Worm (Caenorhabditis elegans): ENCODE results near the gene dmsr-16.

Gene dmsr-16

ce11 chrV:6778457-6778856 lies 30.4 kb downstream of the dmsr-16 start:
- no peak for TF ChIP-seq nhr-25 (tag; optimal IDR thresholded peaks at IDR 0.05)
- TF ChIP-seq nhr-43 (tag; optimal IDR thresholded peaks at IDR 0.05; ENCODE audit: poor library complexity, severe bottlenecking) = no peak
- no peak for TF ChIP-seq tbx-2 (tag; optimal IDR thresholded peaks at IDR 0.05)
- TF ChIP-seq R02D3.7 (tag; optimal IDR thresholded peaks at IDR 0.05) = no peak
- TF ChIP-seq pha-4 (tag; optimal IDR thresholded peaks at IDR 0.05) = no peak
- no peak for TF ChIP-seq unc-39 (tag; optimal IDR thresholded peaks at IDR 0.05)
- no peak for TF ChIP-seq nhr-12 (tag; optimal IDR thresholded peaks at IDR 0.05)
- no peak for TF ChIP-seq ceh-28 (tag; optimal IDR thresholded peaks at IDR 0.05)
- no peak for TF ChIP-seq nhr-28 (tag; optimal IDR thresholded peaks at IDR 0.05)
- TF ChIP-seq lsy-12 (tag; optimal IDR thresholded peaks at IDR 0.05) = no peak

- TF ChIP-seq unc-39 (tag; optimal IDR thresholded peaks at IDR 0.05) = no peak
- no peak for TF ChIP-seq aly-2 (tag; optimal IDR thresholded peaks at IDR 0.05)
- TF ChIP-seq nfya-1 (tag; optimal IDR thresholded peaks at IDR 0.05; ENCODE audit: insufficient read depth) = no peak
- TF ChIP-seq nhr-11 (tag; optimal IDR thresholded peaks at IDR 0.05) = no peak
- no peak for TF ChIP-seq skn-1 (tag; optimal IDR thresholded peaks at IDR 0.05)
- TF ChIP-seq nhr-12 (tag; optimal IDR thresholded peaks at IDR 0.05) = no peak
- TF ChIP-seq nhr-76 (tag; optimal IDR thresholded peaks at IDR 0.05) = no peak
- TF ChIP-seq fos-1 (tag; optimal IDR thresholded peaks at IDR 0.05) = no peak
- no peak for TF ChIP-seq ztf-11 (tag; optimal IDR thresholded peaks at IDR 0.05)
- no peak for TF ChIP-seq nhr-237 (tag; optimal IDR thresholded peaks at IDR 0.05)
- no peak for TF ChIP-seq eor-1 (tag; optimal IDR thresholded peaks at IDR 0.05)
- TF ChIP-seq unc-62 (GFP tag; optimal IDR thresholded peaks at IDR 0.05) = no peak
- TF ChIP-seq nhr-43 (tag; optimal IDR thresholded peaks at IDR 0.05; ENCODE audit: poor library complexity, severe bottlenecking) = no peak
- TF ChIP-seq elt-3 (tag; optimal IDR thresholded peaks at IDR 0.05) = no peak
- no peak for TF ChIP-seq nhr-67 (tag; optimal IDR thresholded peaks at IDR 0.05)
- TF ChIP-seq fkh-10 (GFP tag; optimal IDR thresholded peaks at IDR 0.05) = no peak
- no peak for TF ChIP-seq zag-1 (tag; optimal IDR thresholded peaks at IDR 0.05)
- TF ChIP-seq nhr-28 (tag; optimal IDR thresholded peaks at IDR 0.05) = no peak
- no peak for TF ChIP-seq snpc-4 (tag; optimal IDR thresholded peaks at IDR 0.05)
- no peak for TF ChIP-seq jun-1 (tag; optimal IDR thresholded peaks at IDR 0.05)
Observed at ce11 chrV:6775708-6776107, 33.2 kb downstream of the dmsr-16 start, which contains the start of gene srh-28. Gene srh-28, minus strand, starts transcription at chrV:6775808.

- no peak for TF ChIP-seq skn-1 (tag; optimal IDR thresholded peaks at IDR 0.05)
- no peak for TF ChIP-seq hmg-11 (tag; optimal IDR thresholded peaks at IDR 0.05)
- TF ChIP-seq fkh-10 (GFP tag; optimal IDR thresholded peaks at IDR 0.05) = no peak
- no peak for TF ChIP-seq unc-39 (tag; optimal IDR thresholded peaks at IDR 0.05)
- no peak for TF ChIP-seq ztf-11 (tag; optimal IDR thresholded peaks at IDR 0.05)
- TF ChIP-seq elt-3 (tag; optimal IDR thresholded peaks at IDR 0.05) = no peak
- TF ChIP-seq ZK546.5 (tag; optimal IDR thresholded peaks at IDR 0.05) = no peak
- no peak for TF ChIP-seq unc-62 (GFP tag; optimal IDR thresholded peaks at IDR 0.05)
- no peak for TF ChIP-seq ceh-9 (tag; optimal IDR thresholded peaks at IDR 0.05)
- no peak for TF ChIP-seq egl-27 (tag; optimal IDR thresholded peaks at IDR 0.05)
Observed at ce11 chrV:6773735-6774134, 35.1 kb downstream of the dmsr-16 start, which contains the start of gene ZC404.16. Gene ZC404.16, minus strand, starts transcription at chrV:6773835.

- TF ChIP-seq jun-1 (tag; optimal IDR thresholded peaks at IDR 0.05) (no peak), ceh-28 (tag; optimal IDR thresholded peaks at IDR 0.05) (no peak), nhr-25 (tag; optimal IDR thresholded peaks at IDR 0.05) (no peak), nhr-237 (tag; optimal IDR thresholded peaks at IDR 0.05) (no peak), ZK546.5 (tag; optimal IDR thresholded peaks at IDR 0.05) (no peak), pqm-1 (tag; optimal IDR thresholded peaks at IDR 0.05) (no peak), fkh-2 (tag; optimal IDR thresholded peaks at IDR 0.05) (no peak), unc-62 (GFP tag; optimal IDR thresholded peaks at IDR 0.05) (no peak), skn-1 (tag; optimal IDR thresholded peaks at IDR 0.05) (no peak), hmg-11 (tag; optimal IDR thresholded peaks at IDR 0.05) (no peak), nhr-76 (tag; optimal IDR thresholded peaks at IDR 0.05) (no peak), ceh-9 (tag; optimal IDR thresholded peaks at IDR 0.05) (no peak), nfya-1 (tag; optimal IDR thresholded peaks at IDR 0.05; ENCODE audit: insufficient read depth) (no peak), fkh-10 (GFP tag; optimal IDR thresholded peaks at IDR 0.05) (no peak), elt-3 (tag; optimal IDR thresholded peaks at IDR 0.05) (no peak), nhr-12 (tag; optimal IDR thresholded peaks at IDR 0.05) (no peak)
Observed at ce11 chrV:6771645-6772044, 37.2 kb downstream of the dmsr-16 start, which contains the start of gene srh-30. Gene srh-30, minus strand, starts transcription at chrV:6771745.

ce11 chrV:6769440-6769839 lies 39.4 kb downstream of the dmsr-16 start:
- no peak for TF ChIP-seq mdl-1 (tag; optimal IDR thresholded peaks at IDR 0.05)
- TF ChIP-seq nfya-1 (tag; optimal IDR thresholded peaks at IDR 0.05; ENCODE audit: insufficient read depth) = no peak
- no peak for TF ChIP-seq aly-2 (tag; optimal IDR thresholded peaks at IDR 0.05)
- no peak for TF ChIP-seq egl-27 (tag; optimal IDR thresholded peaks at IDR 0.05)
- no peak for TF ChIP-seq nhr-77 (tag; optimal IDR thresholded peaks at IDR 0.05)
- TF ChIP-seq lin-15B (tag; optimal IDR thresholded peaks at IDR 0.05) = no peak
- no peak for TF ChIP-seq nhr-23 (tag; optimal IDR thresholded peaks at IDR 0.05)

Data from whole organism, L3 larva.